Fruit fly (Drosophila melanogaster): ENCODE results near the gene sob.

DNA sequence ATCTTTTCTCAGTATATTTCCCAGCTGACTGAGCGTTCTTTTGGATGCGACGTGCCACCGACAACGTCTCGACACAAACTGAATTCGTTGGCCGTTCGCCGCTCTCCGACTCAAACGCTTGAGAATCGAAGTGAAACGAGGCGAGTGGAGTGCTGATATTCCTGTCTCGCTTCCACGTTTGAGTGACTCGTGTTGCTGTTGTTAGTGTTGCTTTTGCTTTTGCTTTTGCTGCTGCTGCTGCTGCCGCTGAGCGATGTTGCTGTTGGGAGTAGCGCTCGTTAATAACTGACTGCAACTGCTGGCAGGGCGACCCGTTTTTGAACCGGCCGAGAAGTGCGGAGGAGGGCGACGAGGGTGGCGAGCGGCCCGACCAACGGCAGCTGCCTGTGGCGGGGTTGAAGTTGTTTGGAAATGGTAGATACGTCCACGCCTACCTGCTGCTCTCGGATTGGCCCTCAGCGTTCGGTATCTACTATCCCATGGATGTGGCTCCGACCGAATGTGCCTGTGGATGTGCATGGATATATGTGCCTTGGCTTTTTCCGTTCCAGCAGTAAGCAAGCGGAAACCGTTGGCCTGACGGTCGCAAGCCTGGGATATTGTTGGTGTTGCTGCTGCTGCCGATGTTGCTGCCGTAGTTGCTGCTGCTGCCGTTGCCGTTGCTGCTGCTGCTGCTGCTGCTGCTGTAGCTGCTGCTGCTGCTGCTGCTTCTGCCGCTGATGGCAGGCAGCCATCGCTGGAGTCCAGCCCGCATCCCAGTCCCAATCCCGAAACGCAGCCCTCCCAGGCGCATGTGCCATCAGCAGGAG lies 26.1 kb upstream of the sob start, which contains the start of gene odd:
- TF ChIP-seq Blimp-1 (GFP tag; optimal IDR thresholded peaks at IDR 0.05) (no peak), CG3919 (GFP tag; optimal IDR thresholded peaks at IDR 0.05) (peak; percentile 19), Eip75B (GFP tag; optimal IDR thresholded peaks at IDR 0.05) (no peak), Sox15 (GFP tag; optimal IDR thresholded peaks at IDR 0.05) (no peak), Hr39 (GFP tag; optimal IDR thresholded peaks at IDR 0.05) (no peak), CG6854 (GFP tag; optimal IDR thresholded peaks at IDR 0.05) (peak; percentile 7), CG6276 (GFP tag; optimal IDR thresholded peaks at IDR 0.05) (no peak), CG11762 (GFP tag; optimal IDR thresholded peaks at IDR 0.05; ENCODE audit: insufficient read depth) (no peak), CG8319 (GFP tag; optimal IDR thresholded peaks at IDR 0.05) (no peak), CG9139 (GFP tag; optimal IDR thresholded peaks at IDR 0.05) (no peak)
